Fruit fly (Drosophila melanogaster): ENCODE results near the gene CG12984.

DNA sequence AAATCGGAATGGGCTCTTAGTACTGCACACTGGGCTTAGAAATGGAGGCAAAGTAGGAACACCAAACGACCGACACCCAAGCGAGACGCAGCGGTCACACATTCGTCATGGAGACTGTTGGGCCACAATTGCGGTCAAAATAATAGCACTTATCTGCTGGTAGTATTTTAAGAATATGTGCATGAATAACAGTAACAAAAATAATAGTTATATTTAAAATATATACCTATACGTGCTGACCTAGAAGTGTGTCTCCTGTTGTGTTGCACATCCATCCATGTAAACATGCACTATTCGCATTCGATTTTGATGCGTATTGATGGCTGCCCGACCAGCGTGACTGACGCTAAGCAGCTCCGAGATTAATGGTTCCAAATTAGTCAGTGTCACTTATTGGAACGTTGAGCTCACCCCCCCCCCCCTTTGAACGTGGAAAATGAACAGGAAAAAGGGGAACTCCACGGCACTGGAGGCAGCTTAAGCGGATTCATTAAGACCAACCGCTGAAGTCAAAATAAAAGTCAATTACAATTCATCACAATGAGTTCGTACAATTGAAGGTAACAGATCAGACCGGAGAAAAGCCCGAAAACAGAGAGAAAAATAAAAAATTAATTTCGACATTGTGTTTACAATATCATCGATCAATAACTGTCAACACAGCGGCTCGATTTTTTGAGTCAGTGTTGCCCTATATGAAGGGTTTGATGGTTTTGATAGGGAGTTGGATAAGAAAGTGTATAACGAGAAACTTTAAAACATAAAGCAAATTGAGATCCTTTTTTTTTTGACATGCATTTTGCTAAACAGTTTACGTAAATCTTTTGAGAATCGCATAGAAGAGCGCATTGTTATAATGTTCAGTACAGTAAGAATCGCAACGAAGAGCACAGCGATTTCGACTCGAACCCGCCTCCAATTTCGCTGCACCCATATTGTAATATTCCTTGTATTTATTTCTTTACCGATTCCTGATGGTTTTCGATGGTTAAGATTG lies 38.6 kb upstream of the CG12984 start:
- TF ChIP-seq CG8478 (optimal IDR thresholded peaks at IDR 0.05) (no peak), CTCF (optimal IDR thresholded peaks at IDR 0.05) (no peak)

Measured in S2 (cell line).